Worm (Caenorhabditis elegans) whole organism, L4/young adult: ENCODE results near the gene pepm-1.

Experiments used
- W03F9.2 ChIP-seq: fragments of 150-350 bp; optimal IDR thresholded peaks from 2 replicates; lab custom pipeline; 2014; ENCODE audit warnings: missing biosample characterization, missing genetic modification characterization
- dao-5 ChIP-seq: sonication (generic microtip); optimal IDR thresholded peaks from 2 replicates; lab custom pipeline; 2016; ENCODE audit warnings: missing genotype, missing genetic modification characterization, moderate library complexity, missing compliant biosample characterization
- him-1 ChIP-seq: sonication (generic microtip); optimal IDR thresholded peaks from 2 replicates; lab custom pipeline; 2016; ENCODE audit warnings: missing genotype, missing genetic modification reagents, missing genetic modification characterization, missing compliant biosample characterization

ce11 chrV:14289363-14289762 lies 39.5 kb upstream of the pepm-1 start, which contains the start of gene F14D7.1:
- TF ChIP-seq dao-5 (tag; lab: Kevin White, UChicago), result no peak
- no peak for TF ChIP-seq him-1
- TF ChIP-seq W03F9.2, result no peak
